Fruit fly (Drosophila melanogaster): ENCODE measurements around the gene CG8852.

Gene CG8852

DNA sequence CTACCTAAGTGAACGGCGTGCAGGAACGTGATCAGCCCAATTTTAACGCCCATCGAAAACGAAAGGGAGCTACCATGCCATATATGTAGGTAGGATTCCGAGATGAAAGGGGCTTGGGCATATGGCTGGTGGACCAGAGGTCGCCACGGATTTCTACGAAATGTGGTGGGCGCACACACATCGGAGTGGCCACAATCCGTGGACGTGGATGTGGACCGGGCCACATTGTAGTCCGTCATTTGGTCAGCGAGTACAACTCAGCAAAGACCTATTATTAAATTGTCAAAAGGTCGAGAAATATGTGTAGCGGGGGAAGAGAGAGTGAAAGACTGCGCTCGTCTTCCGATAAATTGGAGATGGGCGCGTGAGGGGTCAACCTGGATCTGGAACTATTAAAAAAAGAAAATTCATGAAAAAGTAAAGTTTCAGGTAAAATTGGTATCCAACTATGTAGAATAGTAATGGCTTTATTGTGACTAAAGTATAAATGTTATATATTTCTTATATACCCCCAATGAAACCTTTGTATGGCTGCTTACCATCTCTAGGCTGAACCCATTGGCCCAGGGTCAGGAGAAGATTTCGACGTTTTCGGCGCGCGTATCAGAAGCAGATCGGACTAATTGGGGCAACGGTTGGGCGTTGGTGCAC lies 30.6 kb downstream of the CG8852 start (continued):
- no peak for TF ChIP-seq kni (GFP tag; optimal IDR thresholded peaks at IDR 0.05)
- no peak for TF ChIP-seq kah (GFP tag; optimal IDR thresholded peaks at IDR 0.05)
- TF ChIP-seq CG33213 (GFP tag; optimal IDR thresholded peaks at IDR 0.05): no peak
- no peak for TF ChIP-seq CG6765 (GFP tag; optimal IDR thresholded peaks at IDR 0.05)
- no peak for TF ChIP-seq Atf-2 (GFP tag; optimal IDR thresholded peaks at IDR 0.05)
- TF ChIP-seq twi (tag; optimal IDR thresholded peaks at IDR 0.05): peak; percentile 3
- TF ChIP-seq pum (GFP tag; optimal IDR thresholded peaks at IDR 0.05): no peak
- no peak for TF ChIP-seq Hr3 (GFP tag; optimal IDR thresholded peaks at IDR 0.05)
- TF ChIP-seq psq (GFP tag; optimal IDR thresholded peaks at IDR 0.05): no peak
- TF ChIP-seq CG11085 (GFP tag; IDR thresholded peaks at IDR 0.05): no peak
- TF ChIP-seq wor (GFP tag; IDR thresholded peaks at IDR 0.05): no peak
- TF ChIP-seq pho (GFP tag; optimal IDR thresholded peaks at IDR 0.05): no peak
- TF ChIP-seq esg (GFP tag; conservative IDR thresholded peaks at IDR 0.05): no peak
- peak; percentile 63; the same call in 2 of the 3 replicates for TF ChIP-seq Doc3 (GFP tag; IDR thresholded peaks at IDR 0.05; ENCODE audit: partially characterized antibody)
- no peak for TF ChIP-seq CG1647 (GFP tag; optimal IDR thresholded peaks at IDR 0.05)
- no peak for TF ChIP-seq insv (GFP tag; optimal IDR thresholded peaks at IDR 0.05)
- no peak for TF ChIP-seq Poxn (GFP tag; IDR thresholded peaks at IDR 0.05)
- TF ChIP-seq emc (GFP tag; optimal IDR thresholded peaks at IDR 0.05): no peak
- no peak for TF ChIP-seq B-H2 (GFP tag; optimal IDR thresholded peaks at IDR 0.05)
- TF ChIP-seq Asciz (GFP tag; optimal IDR thresholded peaks at IDR 0.05): no peak
- no peak for TF ChIP-seq CG6683 (GFP tag; optimal IDR thresholded peaks at IDR 0.05)
- no peak for TF ChIP-seq CG8290 (GFP tag; optimal IDR thresholded peaks at IDR 0.05)
- TF ChIP-seq CG8290 (tag; optimal IDR thresholded peaks at IDR 0.05): no peak
- no peak for TF ChIP-seq chif (GFP tag; optimal IDR thresholded peaks at IDR 0.05)
- peak; percentile 59 for TF ChIP-seq CG2712 (tag; optimal IDR thresholded peaks at IDR 0.05)
- no peak for TF ChIP-seq tup (GFP tag; optimal IDR thresholded peaks at IDR 0.05)
- no peak for TF ChIP-seq sqz (GFP tag; optimal IDR thresholded peaks at IDR 0.05)
- no peak for TF ChIP-seq CkIIα-i1 (GFP tag; IDR thresholded peaks at IDR 0.05)
- TF ChIP-seq CG14860 (GFP tag; IDR thresholded peaks at IDR 0.05; ENCODE audit: partially characterized antibody): no peak; the same call in 2 of the 3 replicates
- no peak for TF ChIP-seq CG34376 (GFP tag; optimal IDR thresholded peaks at IDR 0.05)
- TF ChIP-seq Neu2 (GFP tag; optimal IDR thresholded peaks at IDR 0.05; ENCODE audit: borderline replicate concordance): no peak
- no peak for TF ChIP-seq dmrt99B (tag; optimal IDR thresholded peaks at IDR 0.05)
- no peak for TF ChIP-seq CG1832 (GFP tag; optimal IDR thresholded peaks at IDR 0.05)
- no peak for TF ChIP-seq zfh2 (GFP tag; optimal IDR thresholded peaks at IDR 0.05)
- no peak for TF ChIP-seq CG5245 (GFP tag; optimal IDR thresholded peaks at IDR 0.05)
- TF ChIP-seq trem (tag; optimal IDR thresholded peaks at IDR 0.05): no peak
- no peak for TF ChIP-seq CG4707 (GFP tag; optimal IDR thresholded peaks at IDR 0.05)
- TF ChIP-seq zf30C (GFP tag; optimal IDR thresholded peaks at IDR 0.05): no peak
- no peak for TF ChIP-seq CG9876 (GFP tag; optimal IDR thresholded peaks at IDR 0.05)
- no peak for TF ChIP-seq z (GFP tag; IDR thresholded peaks at IDR 0.05)
- no peak for TF ChIP-seq eve (GFP tag; optimal IDR thresholded peaks at IDR 0.05)
- no peak for TF ChIP-seq exex (tag; optimal IDR thresholded peaks at IDR 0.05)
- no peak for TF ChIP-seq lilli (GFP tag; optimal IDR thresholded peaks at IDR 0.05)
- no peak for TF ChIP-seq CG10431 (GFP tag; optimal IDR thresholded peaks at IDR 0.05)
- no peak for TF ChIP-seq NFAT (GFP tag; IDR thresholded peaks at IDR 0.05)
- no peak for TF ChIP-seq CG17568 (GFP tag; optimal IDR thresholded peaks at IDR 0.05)
- TF ChIP-seq GATAe (GFP tag; conservative IDR thresholded peaks at IDR 0.05): no peak
- TF ChIP-seq Jarid2 (GFP tag; optimal IDR thresholded peaks at IDR 0.05): no peak
- TF ChIP-seq fd102C (GFP tag; optimal IDR thresholded peaks at IDR 0.05): no peak
- no peak for TF ChIP-seq CG8944 (GFP tag; optimal IDR thresholded peaks at IDR 0.05)
- TF ChIP-seq CG4360 (GFP tag; IDR thresholded peaks at IDR 0.05): no peak

Data from whole organism, embryonic.